Fruit fly (Drosophila melanogaster) whole organism: ENCODE data around the gene CG17202.
"Not testable (repeated sequence)": the region's sequence is repeated elsewhere in the genome, so short reads cannot be mapped to it uniquely, and the experiment has no call there.

Experiments
- CG8478 ChIP-seq: fragments of >200 bp; optimal IDR thresholded peaks from 2 replicates; lab custom pipeline; 2018; ENCODE audit warnings: inconsistent platforms
- Dll ChIP-seq: fragments of >200 bp; optimal IDR thresholded peaks from 2 replicates; lab custom pipeline; 2017
- EcR ChIP-seq, 2 experiments: fragments of >200 bp; optimal IDR thresholded peaks; 2 replicates each; lab custom pipeline; 2017; ENCODE audit warnings: missing biosample characterization in 2 of 2, missing genetic modification characterization in 2 of 2, missing genetic modification reagents in 2 of 2
- pan ChIP-seq: fragments of >200 bp; optimal IDR thresholded peaks from 2 replicates; lab custom pipeline; 2017
- psq ChIP-seq: fragments of >200 bp; optimal IDR thresholded peaks from 2 replicates; lab custom pipeline; 2017
- usp ChIP-seq: fragments of >200 bp; optimal IDR thresholded peaks from 2 replicates; lab custom pipeline; 2017; ENCODE audit warnings: missing biosample characterization, missing genetic modification characterization, mixed read lengths

CG17202 gene

DNA sequence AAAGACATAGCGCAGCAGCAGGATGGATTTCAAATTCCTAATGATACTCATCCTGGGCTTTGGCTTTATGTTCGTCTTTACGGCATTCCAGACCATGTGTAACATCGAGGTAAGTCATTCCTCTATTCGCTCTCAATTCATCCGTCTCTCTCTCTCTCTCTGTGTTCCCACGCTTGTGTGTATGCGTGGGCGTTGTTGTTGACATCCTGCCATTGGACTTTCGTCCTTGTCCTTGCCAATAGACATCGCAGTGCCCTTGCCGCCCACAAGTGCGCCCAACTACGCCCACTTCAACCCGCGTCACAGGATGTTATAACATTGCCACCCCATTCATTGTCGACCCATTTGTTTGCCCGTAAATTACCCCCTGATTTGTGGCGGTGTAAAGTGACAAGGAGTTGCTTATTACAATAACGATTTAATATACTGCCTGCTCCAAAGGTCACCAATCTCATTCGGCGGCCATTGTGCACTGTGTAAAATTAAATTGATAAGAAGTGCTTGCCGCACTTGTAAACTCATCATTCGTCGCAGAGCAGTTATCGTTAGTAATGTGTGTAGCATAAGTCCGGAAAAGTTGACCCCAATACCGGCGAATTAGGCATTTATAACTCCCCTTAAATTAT, 27.2 kb downstream of the CG17202 start:
- TF ChIP-seq psq (lab: Kevin White, UChicago) (no peak), usp (GFP tag; lab: Kevin White, UChicago) (no peak), EcR (GFP tag; optimal IDR thresholded peaks at IDR 0.05; lab: Kevin White, UChicago) (no peak), CG8478 (lab: Kevin White, UChicago) (no peak), pan (lab: Kevin White, UChicago) (no peak), Dll (lab: Kevin White, UChicago) (no peak)

DNA sequence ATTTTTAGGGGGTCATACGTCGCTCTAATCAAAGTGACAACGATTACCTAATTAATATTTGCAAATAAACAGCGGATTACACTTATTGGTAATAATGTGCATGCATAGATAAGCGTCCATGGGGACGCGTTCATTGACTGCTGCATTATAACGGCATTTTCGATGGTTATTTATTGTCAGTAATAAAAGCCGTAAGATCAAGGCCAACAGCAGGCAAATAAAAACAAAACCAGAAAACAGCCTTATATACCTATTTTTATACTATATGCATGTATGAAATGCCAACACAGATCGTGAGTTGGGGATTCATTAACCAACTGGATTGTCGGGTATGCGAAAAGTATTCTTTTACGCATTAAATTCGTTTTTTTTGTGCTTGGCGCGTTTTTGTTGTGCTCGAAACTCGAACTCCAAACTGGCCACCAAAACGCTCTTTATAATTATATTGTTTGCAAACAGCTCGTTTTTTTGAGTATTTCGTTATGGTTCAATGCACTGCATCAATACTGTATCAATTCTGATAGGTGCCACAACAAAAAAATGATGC, 28.2 kb downstream of the CG17202 start:
- TF ChIP-seq EcR (GFP tag; optimal IDR thresholded peaks at IDR 0.05; lab: Kevin White, UChicago), result no peak
- TF ChIP-seq psq (lab: Kevin White, UChicago), result no peak
- TF ChIP-seq CG8478 (lab: Kevin White, UChicago), result no peak
- TF ChIP-seq Dll (lab: Kevin White, UChicago), result no peak
- TF ChIP-seq usp (GFP tag; lab: Kevin White, UChicago), result no peak
- no peak for TF ChIP-seq pan (lab: Kevin White, UChicago)

DNA sequence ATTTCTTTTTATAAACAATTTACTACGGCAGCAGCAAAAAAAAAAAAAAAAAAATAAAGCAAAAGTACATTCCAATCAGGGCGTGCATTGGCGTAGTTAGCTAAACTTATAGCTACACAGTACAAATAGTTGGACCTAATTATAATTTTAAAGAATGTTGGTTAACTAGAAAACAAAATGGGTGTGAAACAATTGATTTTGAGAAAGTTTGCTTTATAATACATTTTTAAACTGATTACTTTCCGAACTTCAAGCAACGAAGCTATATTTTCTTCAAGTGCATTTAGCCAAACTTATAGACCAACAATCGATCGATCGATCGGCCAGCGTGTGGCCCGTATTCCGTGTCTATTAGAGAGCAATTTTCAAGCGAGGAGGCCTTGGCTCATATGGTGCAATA, 28.8 kb downstream of the CG17202 start:
- TF ChIP-seq usp (GFP tag; lab: Kevin White, UChicago) (no peak), Dll (lab: Kevin White, UChicago) (no peak), CG8478 (lab: Kevin White, UChicago) (no peak), EcR (GFP tag; optimal IDR thresholded peaks at IDR 0.05; lab: Kevin White, UChicago) (no peak), psq (lab: Kevin White, UChicago) (no peak), pan (lab: Kevin White, UChicago) (no peak)

DNA sequence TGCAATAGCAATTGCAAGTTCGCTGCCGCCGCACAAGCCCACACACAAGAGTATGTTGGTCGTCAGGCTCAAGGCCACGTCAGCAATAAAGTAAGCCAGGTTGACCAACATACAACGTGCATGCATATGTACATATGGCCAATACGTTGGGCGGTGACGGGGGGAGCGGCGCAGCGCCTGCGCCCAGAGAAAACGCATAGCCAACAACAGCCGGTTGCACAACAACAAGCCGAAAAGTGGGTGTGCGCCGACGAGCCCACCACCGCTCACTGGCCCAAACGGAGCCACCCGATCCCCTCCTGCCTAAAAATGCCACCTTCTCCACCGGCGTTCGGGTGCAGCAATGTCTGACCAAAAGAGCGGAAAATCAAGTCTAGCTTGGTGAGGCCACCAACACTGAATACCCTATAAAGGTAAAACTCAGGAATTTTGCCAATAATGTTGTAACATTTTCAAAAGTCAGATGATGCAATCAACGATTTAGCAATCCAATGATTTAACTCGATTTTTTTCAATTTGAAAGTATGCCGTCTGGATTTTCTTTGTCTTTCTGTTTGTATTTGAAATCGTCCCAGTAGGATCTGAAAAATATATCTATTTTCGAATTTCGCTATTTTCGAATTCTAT, 29.4 kb downstream of the CG17202 start, which contains the start of gene CG5509:
TSS of gene CG5509 (plus strand) at position 577 of the 627 bp plus-strand sequence.
- TF ChIP-seq Dll (lab: Kevin White, UChicago), result no peak
- TF ChIP-seq usp (GFP tag; lab: Kevin White, UChicago), result no peak
- no peak for TF ChIP-seq CG8478 (lab: Kevin White, UChicago)
- no peak for TF ChIP-seq pan (lab: Kevin White, UChicago)
- TF ChIP-seq psq (lab: Kevin White, UChicago), result no peak
- TF ChIP-seq EcR (GFP tag; optimal IDR thresholded peaks at IDR 0.05; lab: Kevin White, UChicago), result no peak

DNA sequence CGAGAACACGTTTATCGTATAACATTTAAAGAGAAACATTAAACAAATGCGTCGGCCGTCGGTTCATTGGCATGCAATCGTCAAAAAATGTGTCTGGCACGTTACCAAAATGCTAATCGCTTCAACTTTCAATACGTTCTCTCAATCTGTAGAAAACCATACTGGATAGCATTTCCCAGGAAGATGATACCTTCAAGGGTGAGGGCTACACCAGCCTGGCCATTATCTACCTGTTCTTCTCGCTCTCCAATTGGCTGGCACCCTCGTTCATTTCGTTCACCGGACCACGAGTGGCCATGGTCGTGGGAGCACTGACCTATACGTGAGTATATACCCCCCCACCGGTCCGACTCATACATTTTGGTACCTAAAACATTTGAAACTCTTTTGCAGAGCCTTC, 31.9 kb downstream of the CG17202 start:
- no peak for TF ChIP-seq usp (GFP tag; lab: Kevin White, UChicago)
- TF ChIP-seq CG8478 (lab: Kevin White, UChicago), result no peak
- no peak for TF ChIP-seq psq (lab: Kevin White, UChicago)
- TF ChIP-seq pan (lab: Kevin White, UChicago), result no peak
- no peak for TF ChIP-seq Dll (lab: Kevin White, UChicago)
- no peak for TF ChIP-seq EcR (GFP tag; optimal IDR thresholded peaks at IDR 0.05; lab: Kevin White, UChicago)

DNA sequence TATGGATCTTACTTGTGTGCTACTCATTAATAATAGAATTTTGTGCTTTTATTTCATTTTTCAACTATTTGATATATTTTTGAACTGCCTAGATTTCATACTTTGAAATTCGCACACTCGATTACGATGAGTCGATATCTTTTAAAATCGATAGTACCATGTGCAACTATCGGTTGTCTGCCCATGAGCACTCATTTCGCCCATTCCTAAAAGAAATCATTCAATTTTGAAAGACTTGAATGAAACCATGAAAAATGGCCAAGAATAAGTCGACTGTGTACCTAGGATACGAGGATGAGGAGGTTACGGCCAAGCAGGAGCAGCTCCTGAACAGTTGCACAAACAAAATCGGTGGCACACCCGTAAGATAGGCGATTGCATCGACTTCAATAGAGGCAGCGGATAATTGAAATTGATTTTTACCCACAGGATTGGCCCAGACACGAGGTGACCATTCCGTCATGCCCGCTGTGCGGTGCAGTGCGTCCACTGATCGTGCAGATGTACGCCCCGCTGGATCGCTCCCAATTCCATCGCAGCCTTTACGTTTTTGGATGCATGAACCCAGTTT, 33.9 kb downstream of the CG17202 start, which contains the start of gene trus:
TSS of gene trus (plus strand) at position 204 of the 571 bp plus-strand sequence.
- TF ChIP-seq EcR (GFP tag; optimal IDR thresholded peaks at IDR 0.05; lab: Kevin White, UChicago) (no peak), Dll (lab: Kevin White, UChicago) (no peak), psq (lab: Kevin White, UChicago) (no peak), pan (lab: Kevin White, UChicago) (no peak), usp (GFP tag; lab: Kevin White, UChicago) (no peak), CG8478 (lab: Kevin White, UChicago) (no peak)

DNA sequence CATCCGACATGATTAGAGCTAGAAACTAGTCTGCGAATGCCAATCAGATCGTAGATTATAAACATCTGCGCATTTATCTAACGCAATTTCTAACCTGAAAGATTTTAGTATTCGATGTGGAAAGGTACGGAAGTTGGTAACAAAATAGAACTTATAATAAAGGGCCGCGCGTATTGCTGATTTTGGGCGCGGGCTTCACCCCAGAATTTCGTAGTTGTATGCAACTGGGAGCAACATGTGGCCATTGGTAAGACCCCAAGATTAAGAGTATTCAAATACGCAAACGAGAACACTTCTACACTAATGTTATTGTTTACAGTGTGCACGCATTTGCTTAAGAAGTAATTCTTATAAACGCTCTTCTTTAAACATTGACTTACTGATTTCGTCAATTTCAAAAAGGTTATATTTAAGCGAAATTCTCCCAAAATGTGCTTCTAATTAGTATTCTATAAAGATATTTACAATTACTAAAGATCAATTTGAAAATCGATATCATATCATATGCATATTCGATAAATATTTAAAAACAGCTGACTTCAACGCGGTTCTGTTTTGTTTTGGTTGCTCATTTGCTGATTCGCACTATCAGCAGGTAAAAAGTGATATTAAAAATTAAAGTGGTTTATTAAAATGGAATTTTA, 37.4 kb downstream of the CG17202 start, which contains the start of the genes CG5961 and Polr3C:
TSS of gene CG5961 (minus strand) at position 416 of the 644 bp plus-strand sequence.
TSS of gene Polr3C (plus strand) at position 536 of the 644 bp plus-strand sequence.
- TF ChIP-seq usp (GFP tag; lab: Kevin White, UChicago) (no peak), Dll (lab: Kevin White, UChicago) (no peak), EcR (GFP tag; optimal IDR thresholded peaks at IDR 0.05; lab: Kevin White, UChicago) (no peak), psq (lab: Kevin White, UChicago) (no peak), CG8478 (lab: Kevin White, UChicago) (no peak), pan (lab: Kevin White, UChicago) (no peak)

DNA sequence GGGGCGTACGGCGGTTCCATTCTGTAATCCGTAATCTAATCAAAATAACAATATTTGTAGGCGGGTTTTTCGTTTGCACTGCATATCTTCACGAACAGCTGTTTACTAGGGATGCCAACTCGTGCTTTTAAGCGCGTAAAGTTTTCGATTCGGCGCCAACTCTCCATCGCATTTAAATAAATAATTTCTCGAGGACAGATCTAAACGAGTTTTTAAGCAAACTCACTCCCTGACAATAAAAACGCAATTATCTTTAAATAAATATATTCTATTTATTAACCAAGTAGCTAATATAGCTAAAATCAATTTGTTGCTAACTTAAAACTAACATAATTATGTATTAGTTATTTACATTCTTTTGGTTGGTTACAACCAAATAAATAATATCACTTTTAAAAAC, 42.6 kb downstream of the CG17202 start, which contains the start of gene CG5608:
TSS of gene CG5608 (minus strand) at position 101 of the 400 bp plus-strand sequence.
- TF ChIP-seq Dll, pan, CG8478 (lab: Kevin White, UChicago): not testable (repeated sequence)

DNA sequence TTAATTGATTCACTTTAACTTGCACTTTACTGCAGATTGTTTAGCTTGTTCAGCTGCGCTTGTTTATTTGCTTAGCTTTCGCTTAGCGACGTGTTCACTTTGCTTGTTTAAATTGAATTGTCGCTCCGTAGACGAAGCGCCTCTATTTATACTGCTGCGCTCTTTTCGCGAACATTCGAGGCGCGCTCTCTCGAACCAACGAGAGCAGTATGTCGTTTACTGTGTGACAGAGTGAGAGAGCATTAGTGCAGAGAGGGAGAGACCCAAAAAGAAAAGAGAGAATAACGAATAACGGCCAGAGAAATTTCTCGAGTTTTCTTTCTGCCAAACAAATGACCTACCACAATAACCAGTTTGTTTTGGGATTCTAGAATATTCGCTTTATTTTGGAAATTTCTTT, 45.1 kb downstream of the CG17202 start, which contains the start of gene Hsp70Ba:
TSS of gene Hsp70Ba (minus strand) at position 102 of the 400 bp plus-strand sequence.
- not testable (repeated sequence) for TF ChIP-seq pan (lab: Kevin White, UChicago); usp (GFP tag; lab: Kevin White, UChicago); EcR (GFP tag; optimal IDR thresholded peaks at IDR 0.05; lab: Kevin White, UChicago)
